Fruit fly (Drosophila melanogaster) whole organism, embryonic: Measurements from ENCODE around the gene CG5515.

Experiments used
- CG10979 ChIP-seq: fragments of 200-800 bp; sonication (Bioruptor generic); optimal IDR thresholded peaks from 2 replicates; lab custom pipeline; 2018; ENCODE audit warnings: missing biosample characterization, mild to moderate bottlenecking, missing genetic modification characterization, moderate library complexity
- CG12391 ChIP-seq: fragments of 200-800 bp; sonication (Bioruptor generic); optimal IDR thresholded peaks from 3 replicates; lab custom pipeline; 2018; ENCODE audit warnings: missing biosample characterization, mild to moderate bottlenecking, missing genetic modification characterization, moderate library complexity
- CG13424 ChIP-seq: fragments of 200-800 bp; sonication (Bioruptor generic); optimal IDR thresholded peaks from 2 replicates; lab custom pipeline; 2019; ENCODE audit warnings: missing biosample characterization, mild to moderate bottlenecking, missing genetic modification characterization, moderate library complexity
- CG14667 ChIP-seq: fragments of 200-800 bp; sonication (Bioruptor generic); IDR thresholded peaks from 2 replicates; pipeline ENCODE4 v1.3.6; 2022; ENCODE audit warnings: missing biosample characterization, missing genetic modification characterization
- CG17568 ChIP-seq: fragments of 200-800 bp; sonication (Bioruptor generic); optimal IDR thresholded peaks from 2 replicates; lab custom pipeline; 2018; ENCODE audit warnings: missing biosample characterization, mild to moderate bottlenecking, missing genetic modification characterization, moderate library complexity
- CG1792 ChIP-seq: fragments of 200-800 bp; sonication (Bioruptor generic); optimal IDR thresholded peaks from 2 replicates; lab custom pipeline; 2016; ENCODE audit warnings: missing biosample characterization, missing genetic modification characterization
- CG1832 ChIP-seq: fragments of 200-800 bp; sonication (Bioruptor generic); optimal IDR thresholded peaks from 2 replicates; lab custom pipeline; 2017; ENCODE audit warnings: missing biosample characterization, mild to moderate bottlenecking, missing genetic modification characterization, inconsistent platforms
- CG18476 ChIP-seq: fragments of 200-800 bp; sonication (Bioruptor generic); optimal IDR thresholded peaks from 2 replicates; lab custom pipeline; 2016; ENCODE audit warnings: missing biosample characterization, mild to moderate bottlenecking, missing genetic modification characterization
- CG18619 ChIP-seq: fragments of 200-800 bp; sonication (Bioruptor generic); optimal IDR thresholded peaks from 3 replicates; lab custom pipeline; 2017; ENCODE audit warnings: missing biosample characterization, mild to moderate bottlenecking, missing genetic modification characterization
- CG3163 ChIP-seq: fragments of 200-800 bp; sonication (Bioruptor generic); optimal IDR thresholded peaks from 3 replicates; lab custom pipeline; 2016; ENCODE audit warnings: missing biosample characterization, missing genetic modification characterization
- CG4282 ChIP-seq: fragments of 200-800 bp; sonication (Bioruptor generic); optimal IDR thresholded peaks from 2 replicates; lab custom pipeline; 2016; ENCODE audit warnings: missing biosample characterization, missing genetic modification characterization
- CG6791 ChIP-seq: fragments of 200-800 bp; sonication (Bioruptor generic); IDR thresholded peaks from 3 replicates; pipeline ENCODE4 v1.3.6; 2022; ENCODE audit warnings: missing biosample characterization, missing genetic modification characterization; ENCODE audit not compliant: partially characterized antibody
- CG7357 ChIP-seq: fragments of 200-800 bp; sonication (Bioruptor generic); IDR thresholded peaks from 3 replicates; pipeline ENCODE4 v1.3.6; 2022; ENCODE audit warnings: missing biosample characterization, missing genetic modification characterization
- CG7987 ChIP-seq: fragments of 200-800 bp; sonication (Bioruptor generic); optimal IDR thresholded peaks from 2 replicates; lab custom pipeline; 2018; ENCODE audit warnings: missing biosample characterization, mild to moderate bottlenecking, missing genetic modification characterization, moderate library complexity
- CG9437 ChIP-seq: fragments of 200-800 bp; sonication (Bioruptor generic); optimal IDR thresholded peaks from 2 replicates; lab custom pipeline; 2018; ENCODE audit warnings: missing biosample characterization, mild to moderate bottlenecking, missing genetic modification characterization
- CrebB ChIP-seq: fragments of 200-800 bp; sonication (Bioruptor generic); optimal IDR thresholded peaks from 3 replicates; lab custom pipeline; 2018; ENCODE audit warnings: missing biosample characterization, mild to moderate bottlenecking, missing genetic modification characterization
- D19A ChIP-seq: fragments of 200-800 bp; optimal IDR thresholded peaks from 3 replicates; lab custom pipeline; 2019; ENCODE audit warnings: missing biosample characterization, mild to moderate bottlenecking, missing genetic modification characterization, moderate library complexity
- Dp ChIP-seq: fragments of 200-800 bp; sonication (Bioruptor generic); optimal IDR thresholded peaks from 2 replicates; lab custom pipeline; 2018; ENCODE audit warnings: missing biosample characterization, mild to moderate bottlenecking, missing genetic modification characterization, moderate library complexity
- E2f1 ChIP-seq: fragments of 200-800 bp; sonication (Bioruptor generic); IDR thresholded peaks from 2 replicates; pipeline ENCODE4 v1.3.6; 2022; ENCODE audit warnings: missing biosample characterization, missing genetic modification characterization
- Lpt ChIP-seq: fragments of >200 bp; optimal IDR thresholded peaks from 2 replicates; lab custom pipeline; 2018; ENCODE audit warnings: missing biosample characterization, missing genetic modification characterization
- Meics ChIP-seq: fragments of 200-800 bp; sonication (Bioruptor generic); optimal IDR thresholded peaks from 2 replicates; lab custom pipeline; 2017; ENCODE audit warnings: missing biosample characterization, mild to moderate bottlenecking, missing genetic modification characterization
- NFAT ChIP-seq: fragments of 200-800 bp; sonication (Bioruptor generic); IDR thresholded peaks from 2 replicates; pipeline ENCODE4 v1.3.6; 2022; ENCODE audit warnings: missing biosample characterization, missing genetic modification characterization
- NfI ChIP-seq: fragments of 200-800 bp; sonication (Bioruptor generic); optimal IDR thresholded peaks from 3 replicates; lab custom pipeline; 2018; ENCODE audit warnings: missing biosample characterization, mild to moderate bottlenecking, missing genetic modification characterization, moderate library complexity
- Optix ChIP-seq: fragments of 200-800 bp; sonication (Bioruptor generic); IDR thresholded peaks from 3 replicates; pipeline ENCODE4 v1.3.6; 2022; ENCODE audit warnings: missing biosample characterization, missing genetic modification characterization
- Side ChIP-seq: fragments of 200-800 bp; sonication (Bioruptor generic); optimal IDR thresholded peaks from 2 replicates; lab custom pipeline; 2016; ENCODE audit warnings: missing biosample characterization, missing genetic modification characterization
- Sry-β ChIP-seq: fragments of 200-800 bp; sonication (Bioruptor generic); optimal IDR thresholded peaks from 2 replicates; lab custom pipeline; 2018; ENCODE audit warnings: missing biosample characterization, mild to moderate bottlenecking, missing genetic modification characterization, moderate library complexity
- Xbp1 ChIP-seq: fragments of 200-800 bp; sonication (Bioruptor generic); optimal IDR thresholded peaks from 3 replicates; lab custom pipeline; 2016; ENCODE audit warnings: missing biosample characterization, mild to moderate bottlenecking, missing genetic modification characterization
- ac ChIP-seq: fragments of 200-800 bp; sonication (Bioruptor generic); optimal IDR thresholded peaks from 3 replicates; lab custom pipeline; 2017; ENCODE audit warnings: missing biosample characterization, mild to moderate bottlenecking, missing genetic modification characterization
- bigmax ChIP-seq: fragments of 200-800 bp; sonication (Bioruptor generic); optimal IDR thresholded peaks from 2 replicates; lab custom pipeline; 2018; ENCODE audit warnings: missing biosample characterization, mild to moderate bottlenecking, missing genetic modification characterization
- cg ChIP-seq: fragments of 200-800 bp; sonication (Bioruptor generic); optimal IDR thresholded peaks from 3 replicates; lab custom pipeline; 2019; ENCODE audit warnings: missing biosample characterization, mild to moderate bottlenecking, missing genetic modification characterization, moderate library complexity
- disco-r ChIP-seq: fragments of 200-800 bp; sonication (Bioruptor generic); optimal IDR thresholded peaks from 2 replicates; lab custom pipeline; 2016; ENCODE audit warnings: missing biosample characterization, missing genetic modification characterization
- dpn ChIP-seq, 2 experiments: fragments of 200-800 bp; sonication (Bioruptor generic); optimal IDR thresholded peaks; 3 replicates each; lab custom pipeline; 2016; ENCODE audit warnings: missing biosample characterization in 2 of 2, missing genetic modification characterization in 2 of 2
- emc ChIP-seq: fragments of 200-800 bp; sonication (Bioruptor generic); optimal IDR thresholded peaks from 2 replicates; lab custom pipeline; 2016; ENCODE audit warnings: missing biosample characterization, missing genetic modification characterization
- esg ChIP-seq: fragments of 200-800 bp; sonication (Bioruptor generic); conservative IDR thresholded peaks from 2 replicates; pipeline ENCODE4 v1.3.6; 2022; ENCODE audit warnings: missing biosample characterization, missing genetic modification characterization
- hbn ChIP-seq: fragments of 200-800 bp; sonication (Bioruptor generic); IDR thresholded peaks from 2 replicates; pipeline ENCODE4 v1.3.6; 2022; ENCODE audit warnings: missing biosample characterization, missing genetic modification characterization; ENCODE audit not compliant: partially characterized antibody
- jing ChIP-seq: fragments of 200-800 bp; sonication (Bioruptor generic); optimal IDR thresholded peaks from 2 replicates; lab custom pipeline; 2018; ENCODE audit warnings: missing biosample characterization, mild to moderate bottlenecking, missing genetic modification characterization
- lov ChIP-seq, 2 experiments: fragments of 200-800 bp in 1 of 2; fragments of >200 bp in 1 of 2; sonication (Bioruptor generic) in 1 of 2; IDR thresholded peaks in 1 of 2; optimal IDR thresholded peaks in 1 of 2; 2 replicates in 1 of 2; 3 replicates in 1 of 2; pipeline versions ENCODE4 v1.3.6 to Lab custom; 2017 to 2022; ENCODE audit warnings: missing biosample characterization in 1 of 2, missing genetic modification characterization in 1 of 2
- nom ChIP-seq: fragments of 200-800 bp; sonication (Bioruptor generic); optimal IDR thresholded peaks from 2 replicates; lab custom pipeline; 2017; ENCODE audit warnings: missing biosample characterization, missing genetic modification characterization, mild to moderate bottlenecking, moderate library complexity, missing genetic modification reagents
- pb ChIP-seq: fragments of 200-800 bp; sonication (Bioruptor generic); optimal IDR thresholded peaks from 3 replicates; lab custom pipeline; 2016; ENCODE audit warnings: missing biosample characterization, missing genetic modification characterization
- ro ChIP-seq: fragments of 200-800 bp; sonication (Bioruptor generic); IDR thresholded peaks from 2 replicates; pipeline ENCODE4 v1.3.6; 2022; ENCODE audit warnings: missing biosample characterization, missing genetic modification characterization
- row ChIP-seq: fragments of 200-800 bp; sonication (Bioruptor generic); IDR thresholded peaks from 3 replicates; pipeline ENCODE4 v1.3.6; 2022; ENCODE audit warnings: missing biosample characterization, missing genetic modification characterization
- slp2 ChIP-seq: fragments of 200-800 bp; sonication (Bioruptor generic); optimal IDR thresholded peaks from 2 replicates; lab custom pipeline; 2016; ENCODE audit warnings: missing biosample characterization, missing genetic modification characterization
- ssp ChIP-seq: fragments of 200-800 bp; sonication (Bioruptor generic); IDR thresholded peaks from 2 replicates; pipeline ENCODE4 v1.3.6; 2022; ENCODE audit warnings: missing biosample characterization, missing genetic modification characterization
- tgo ChIP-seq: fragments of 200-800 bp; sonication (Bioruptor generic); IDR thresholded peaks from 3 replicates; pipeline ENCODE4 v1.3.6; 2022; ENCODE audit warnings: missing biosample characterization, missing genetic modification characterization
- tll ChIP-seq, 2 experiments: fragments of 200-800 bp in 1 of 2; fragments of >200 bp in 1 of 2; sonication (Bioruptor generic) in 1 of 2; optimal IDR thresholded peaks; 2 replicates each; lab custom pipeline; 2017 to 2019; ENCODE audit warnings: missing biosample characterization in 2 of 2, missing genetic modification characterization in 2 of 2, mild to moderate bottlenecking in 1 of 2, moderate library complexity in 1 of 2
- tna ChIP-seq: fragments of 200-800 bp; sonication (Bioruptor generic); IDR thresholded peaks from 2 replicates; pipeline ENCODE4 v1.3.6; 2022; ENCODE audit warnings: missing biosample characterization, missing genetic modification characterization; ENCODE audit not compliant: partially characterized antibody
- unpg ChIP-seq: fragments of 200-800 bp; sonication (Bioruptor generic); optimal IDR thresholded peaks from 3 replicates; lab custom pipeline; 2018; ENCODE audit warnings: missing biosample characterization, mild to moderate bottlenecking, missing genetic modification characterization, moderate library complexity
- zen2 ChIP-seq: fragments of 200-800 bp; sonication (Bioruptor generic); IDR thresholded peaks from 3 replicates; pipeline ENCODE4 v1.3.6; 2022; ENCODE audit warnings: missing biosample characterization, missing genetic modification characterization; ENCODE audit not compliant: partially characterized antibody

The CG5515 gene

dm6 chr3R:24163556-24164022, 25.1 kb downstream of the CG5515 start, which contains the start of gene Apc2 (continued):
- TF ChIP-seq CG1832 (GFP tag; lab: Kevin White, UChicago) (no peak), CG18476 (GFP tag; lab: Kevin White, UChicago) (peak; percentile 61), jing (GFP tag; lab: Kevin White, UChicago) (no peak), NfI (GFP tag; lab: Kevin White, UChicago) (peak; percentile 56), tna (GFP tag; lab: Robert Waterston, UW) (no peak), Optix (GFP tag; lab: Robert Waterston, UW) (no peak), tgo (GFP tag; lab: Robert Waterston, UW) (peak; percentile 56; the same call in 1 of the 3 replicates), Side (no peak), CG9437 (GFP tag; lab: Kevin White, UChicago) (peak; percentile 98), CG4282 (GFP tag; lab: Kevin White, UChicago) (no peak), disco-r (GFP tag; lab: Kevin White, UChicago) (no peak), CG10979 (tag; lab: Kevin White, UChicago) (peak; percentile 62), esg (GFP tag; lab: Robert Waterston, UW) (peak; percentile 72), ro (GFP tag; lab: Robert Waterston, UW) (no peak), unpg (GFP tag; lab: Kevin White, UChicago) (peak; percentile 66), CG7987 (GFP tag; lab: Kevin White, UChicago) (no peak), Meics (GFP tag; lab: Kevin White, UChicago) (peak; percentile 63), ac (GFP tag; lab: Kevin White, UChicago) (no peak), CG17568 (GFP tag; lab: Kevin White, UChicago) (no peak), zen2 (GFP tag; lab: Robert Waterston, UW) (peak; percentile 18; the same call in 1 of the 3 replicates), ssp (0 out of 2 replicates have a peak, but pooled peaks have one; percentile 39), bigmax (no peak), CrebB (tag; lab: Kevin White, UChicago) (no peak), CG18619 (GFP tag; lab: Kevin White, UChicago) (peak; percentile 39), emc (GFP tag; lab: Kevin White, UChicago) (no peak), slp2 (GFP tag; lab: Kevin White, UChicago) (peak; percentile 24), CG6791 (no peak), Xbp1 (GFP tag; lab: Kevin White, UChicago) (peak; percentile 69), E2f1 (GFP tag; lab: Robert Waterston, UW) (peak; percentile 56; the same call in 1 of the 2 replicates), dpn (GFP tag; optimal IDR thresholded peaks at IDR 0.05; lab: Kevin White, UChicago) (peak; percentile 34 to 61), cg (GFP tag; lab: Kevin White, UChicago) (no peak), Sry-β (peak; percentile 94), row (GFP tag; lab: Robert Waterston, UW) (peak; percentile 93), CG7357 (GFP tag; lab: Robert Waterston, UW) (peak; percentile 35; the same call in 1 of the 3 replicates), hbn (GFP tag; lab: Robert Waterston, UW) (no peak; the same call in 1 of the 2 replicates), D19A (tag; lab: Kevin White, UChicago) (peak; percentile 65), CG14667 (GFP tag; lab: Robert Waterston, UW) (peak; percentile 28; the same call in 1 of the 2 replicates), Lpt (GFP tag; lab: Kevin White, UChicago) (no peak), CG3163 (no peak), lov (optimal IDR thresholded peaks at IDR 0.05; lab: Kevin White, UChicago) (no peak), lov (GFP tag; IDR thresholded peaks at IDR 0.05; lab: Robert Waterston, UW) (no peak), Dp (GFP tag; lab: Kevin White, UChicago) (peak; percentile 17), CG1792 (GFP tag; lab: Kevin White, UChicago) (no peak), CG12391 (tag; lab: Kevin White, UChicago) (peak; percentile 82), pb (no peak), NFAT (GFP tag; lab: Robert Waterston, UW) (peak; percentile 51; the same call in 1 of the 2 replicates), nom (GFP tag; lab: Kevin White, UChicago) (peak; percentile 17), tll (GFP tag; optimal IDR thresholded peaks at IDR 0.05; lab: Kevin White, UChicago) (no peak), CG13424 (peak; percentile 67)
